Fruit fly (Drosophila melanogaster): ENCODE measurements around the gene CG7029.

DNA sequence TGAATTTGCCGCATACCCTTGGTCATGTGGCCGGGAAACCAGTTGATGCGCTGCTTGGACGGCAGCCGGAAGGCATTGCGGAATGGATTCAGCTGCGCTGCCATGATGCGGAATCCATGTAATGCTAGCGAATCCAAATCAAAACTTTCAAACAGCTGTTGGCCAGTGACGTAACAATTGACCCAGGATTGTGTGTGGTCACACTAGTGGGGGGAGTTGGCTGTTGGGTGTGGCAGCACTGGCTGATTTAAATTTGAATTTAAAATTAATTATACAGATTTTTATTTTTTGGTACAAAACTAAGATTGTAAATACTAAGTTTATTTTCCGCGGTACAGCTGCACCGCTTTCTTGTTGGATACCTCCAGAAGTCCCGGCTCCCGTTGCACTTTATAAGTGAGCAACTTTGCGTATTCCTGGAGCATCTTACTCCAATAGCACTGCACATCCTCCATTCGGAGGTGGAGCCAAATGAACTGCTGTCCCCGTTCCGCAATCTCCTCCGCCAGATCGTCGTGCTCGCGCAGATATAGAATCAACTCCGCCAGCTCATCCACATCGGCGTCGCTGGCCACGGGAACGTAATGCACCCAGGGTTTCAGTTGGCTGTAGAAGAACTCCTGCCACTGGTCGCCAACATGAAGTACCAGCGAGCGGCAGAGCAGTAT lies 3.1 kb upstream of the CG7029 start, which contains the start of gene CG17141:
- TF ChIP-seq Myc (optimal IDR thresholded peaks at IDR 0.05) (no peak), jim (GFP tag; optimal IDR thresholded peaks at IDR 0.05) (no peak), Abd-B (GFP tag; optimal IDR thresholded peaks at IDR 0.05) (no peak), CG32264 (GFP tag; optimal IDR thresholded peaks at IDR 0.05) (no peak)
